Worm (Caenorhabditis elegans) whole organism, L1 larva: ENCODE results near the gene nhr-88.

Experiments
- efl-1 ChIP-seq, 4 experiments: fragments of 150-350 bp; optimal IDR thresholded peaks in 3 of 4; peaks in 1 of 4; 1 replicate in 1 of 4; 2 replicates in 3 of 4; lab custom pipeline; 2014; ENCODE audit warnings: missing biosample characterization in 2 of 4, missing genetic modification characterization in 2 of 4, missing genetic modification reagents in 2 of 4
- lin-15B ChIP-seq: fragments of 150-350 bp; sonication (generic microtip); optimal IDR thresholded peaks from 3 replicates; lab custom pipeline; 2014; ENCODE audit warnings: missing biosample characterization, missing genetic modification characterization
- lin-39 ChIP-seq: fragments of 150-350 bp; optimal IDR thresholded peaks from 2 replicates; lab custom pipeline; 2014; ENCODE audit warnings: missing biosample characterization, missing genetic modification reagents, missing genetic modification characterization
- mdl-1 ChIP-seq, 2 experiments: fragments of 150-350 bp; optimal IDR thresholded peaks; 2 replicates each; lab custom pipeline; 2014 to 2017; ENCODE audit warnings: missing biosample characterization in 2 of 2, missing genetic modification characterization in 2 of 2, inconsistent platforms in 1 of 2
- mep-1 ChIP-seq: fragments of 150-350 bp; optimal IDR thresholded peaks from 2 replicates; lab custom pipeline; 2014; ENCODE audit warnings: missing biosample characterization, missing genetic modification characterization
- nhr-77 ChIP-seq: fragments of 150-350 bp; optimal IDR thresholded peaks from 2 replicates; lab custom pipeline; 2014; ENCODE audit warnings: missing biosample characterization, missing genetic modification characterization
- sox-4 ChIP-seq: sonication (generic microtip); optimal IDR thresholded peaks from 2 replicates; lab custom pipeline; 2016; ENCODE audit warnings: missing genetic modification characterization, missing compliant biosample characterization
- unc-86 ChIP-seq: sonication (generic microtip); optimal IDR thresholded peaks from 2 replicates; lab custom pipeline; 2016; ENCODE audit warnings: missing genetic modification characterization, missing compliant biosample characterization

DNA sequence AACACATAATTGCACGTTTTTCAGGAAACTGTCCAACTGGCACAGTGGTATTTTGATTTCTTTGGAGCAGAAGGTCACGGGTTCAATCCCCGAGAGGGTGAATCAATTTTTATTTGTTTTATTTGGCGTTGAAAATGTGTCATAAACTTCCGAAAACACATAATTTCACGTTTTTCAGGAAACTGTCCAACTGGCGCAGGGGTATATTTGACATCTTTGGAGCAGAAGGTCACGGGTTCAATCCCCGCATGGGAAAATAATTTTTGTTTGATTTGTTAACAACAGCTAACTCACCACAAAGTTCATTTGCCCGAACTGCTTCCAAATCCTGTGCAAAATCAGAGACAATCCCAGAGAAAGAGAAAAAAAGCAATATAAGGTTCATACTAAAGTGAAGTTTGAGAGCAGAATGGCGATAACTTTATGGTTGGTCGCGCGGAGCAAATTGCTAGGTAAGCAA is 20.8 kb upstream of the nhr-88 start, which contains the start of gene irld-48:
- TF ChIP-seq efl-1 (optimal IDR thresholded peaks at IDR 0.05; lab: Kevin White, UChicago) (no peak), efl-1 (GFP tag; optimal IDR thresholded peaks at IDR 0.05 in 1 of 2; lab: Kevin White, UChicago) (no peak), mdl-1 (tag; optimal IDR thresholded peaks at IDR 0.05; lab: Kevin White, UChicago) (no peak), unc-86 (tag; lab: Kevin White, UChicago) (no peak), sox-4 (no peak), lin-39 (no peak), lin-15B (no peak), mep-1 (tag; lab: Kevin White, UChicago) (no peak), nhr-77 (no peak)
